Worm (Caenorhabditis elegans): ENCODE measurements around the gene pde-4.
A peak's percentile ranks its signal among the peaks of the same experiment; 100 is the strongest.

The pde-4 gene

DNA sequence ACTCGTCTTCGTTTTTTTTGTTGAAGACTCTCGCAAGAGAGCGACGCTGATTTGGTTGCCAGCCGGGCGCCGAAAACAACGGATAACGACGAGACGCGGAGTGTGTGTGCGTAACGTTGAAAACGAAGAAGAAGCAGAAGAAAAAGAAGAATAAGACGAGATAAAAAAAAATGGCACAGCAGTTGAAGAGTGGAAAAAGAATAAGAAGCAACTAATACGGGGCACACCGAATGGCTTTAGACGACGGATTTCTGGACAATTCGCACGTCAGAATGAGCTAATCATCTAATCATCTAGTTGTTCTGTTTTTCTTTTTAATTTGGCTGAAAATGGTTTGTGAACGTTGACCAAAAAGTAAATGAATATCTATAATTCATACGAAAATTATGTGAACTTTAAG is 14.1 kb downstream of the pde-4 start:
- TF ChIP-seq unc-39 (tag; optimal IDR thresholded peaks at IDR 0.05) (no peak), ham-2 (GFP tag; optimal IDR thresholded peaks at IDR 0.05) (no peak), M03D4.4 (tag; optimal IDR thresholded peaks at IDR 0.05) (no peak), sem-2 (GFP tag; optimal IDR thresholded peaks at IDR 0.05) (no peak), lin-13 (tag; optimal IDR thresholded peaks at IDR 0.05) (no peak), nhr-12 (tag; optimal IDR thresholded peaks at IDR 0.05) (no peak), mep-1 (tag; optimal IDR thresholded peaks at IDR 0.05) (no peak), nhr-76 (tag; optimal IDR thresholded peaks at IDR 0.05) (no peak), bed-3 (GFP tag; optimal IDR thresholded peaks at IDR 0.05) (no peak), tbx-8 (GFP tag; optimal IDR thresholded peaks at IDR 0.05) (no peak), sptf-1 (tag; optimal IDR thresholded peaks at IDR 0.05) (no peak), blmp-1 (tag; optimal IDR thresholded peaks at IDR 0.05) (no peak), ztf-11 (tag; optimal IDR thresholded peaks at IDR 0.05) (no peak)

DNA sequence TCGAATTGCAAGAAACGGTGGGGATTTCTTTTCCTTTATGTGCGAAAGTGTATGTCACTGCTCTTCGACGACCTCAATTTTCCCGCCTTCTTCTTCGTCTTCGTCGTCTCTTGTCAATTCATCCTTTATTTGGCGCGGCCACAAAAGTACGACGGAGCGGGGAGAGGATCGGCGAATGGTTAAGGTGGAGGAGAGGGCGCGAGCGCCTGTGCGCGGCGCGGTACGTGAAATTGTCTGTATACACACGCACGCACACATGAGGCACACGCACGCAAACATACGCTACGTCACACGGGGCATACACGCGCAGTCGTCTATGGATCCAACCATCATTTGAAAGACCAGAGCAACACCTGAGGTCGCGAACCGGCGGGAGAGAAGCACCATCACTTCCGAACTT is 15.8 kb downstream of the pde-4 start:
- TF ChIP-seq nhr-2 (tag; optimal IDR thresholded peaks at IDR 0.05), result no peak
- TF ChIP-seq mls-2 (tag; optimal IDR thresholded peaks at IDR 0.05), result no peak

DNA sequence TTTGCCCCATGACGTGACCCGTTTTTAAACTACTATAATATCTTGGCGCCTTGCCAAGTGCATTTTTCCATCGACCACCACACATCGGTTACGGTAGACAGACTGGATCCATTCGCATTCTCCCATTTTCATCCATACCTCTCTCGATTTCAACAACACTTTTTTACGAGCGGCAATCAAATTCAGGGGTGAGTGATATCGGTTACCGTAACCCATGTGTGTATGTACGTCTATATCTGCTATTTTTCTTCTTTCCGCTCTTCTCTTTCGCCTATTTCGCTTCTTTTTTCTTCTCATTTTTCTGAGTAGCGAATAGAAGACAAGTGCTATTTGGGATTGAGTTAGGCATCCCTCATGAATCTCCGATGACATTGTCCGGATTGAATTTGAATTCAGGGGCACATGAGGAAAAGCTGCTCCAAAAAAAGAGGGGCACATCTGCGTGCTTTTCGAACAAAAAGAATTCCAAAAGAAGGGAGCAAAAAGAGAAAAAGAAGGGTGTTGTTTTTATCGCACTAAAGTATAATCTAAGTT is 19.3 kb downstream of the pde-4 start:
- no peak for TF ChIP-seq nhr-12 (tag; optimal IDR thresholded peaks at IDR 0.05)
- peak; percentile 83 for TF ChIP-seq ces-1 (GFP tag; optimal IDR thresholded peaks at IDR 0.05)

DNA sequence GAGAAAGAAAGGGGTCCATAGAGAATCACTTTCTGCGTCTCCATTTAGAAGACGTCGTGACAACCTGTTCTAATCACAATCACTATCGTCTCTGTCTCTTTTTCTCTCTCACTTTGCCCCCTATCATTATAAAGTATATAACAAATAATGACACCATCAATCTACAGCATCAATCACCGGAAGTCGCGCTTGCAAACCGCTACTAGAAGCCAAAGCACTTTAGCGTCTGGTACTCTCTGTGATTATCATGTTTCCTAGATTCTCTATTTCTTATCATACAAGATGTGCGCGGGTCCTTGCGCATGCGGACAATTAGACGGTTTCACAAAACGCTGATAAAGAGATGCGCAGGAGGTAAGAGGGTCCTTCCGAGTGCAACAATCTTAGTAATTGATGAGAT is 19.9 kb downstream of the pde-4 start:
- peak; percentile 39 for TF ChIP-seq unc-62 (GFP tag; optimal IDR thresholded peaks at IDR 0.05)
- no peak for TF ChIP-seq lin-32 (GFP tag; optimal IDR thresholded peaks at IDR 0.05)
- peak; percentile 40 for TF ChIP-seq blmp-1 (tag; optimal IDR thresholded peaks at IDR 0.05)
- TF ChIP-seq mls-2 (tag; optimal IDR thresholded peaks at IDR 0.05), result no peak
- peak; percentile 40 for TF ChIP-seq elt-1 (tag; optimal IDR thresholded peaks at IDR 0.05; ENCODE audit: borderline replicate concordance, insufficient read depth)
- no peak for TF ChIP-seq nhr-2 (tag; optimal IDR thresholded peaks at IDR 0.05)
- TF ChIP-seq nhr-237 (tag; optimal IDR thresholded peaks at IDR 0.05), result peak; percentile 35
- no peak for TF ChIP-seq lin-13 (tag; optimal IDR thresholded peaks at IDR 0.05)
- peak; percentile 53 for TF ChIP-seq elt-3 (tag; optimal IDR thresholded peaks at IDR 0.05)
- TF ChIP-seq nhr-12 (tag; optimal IDR thresholded peaks at IDR 0.05), result no peak
- TF ChIP-seq drap-1 (GFP tag; optimal IDR thresholded peaks at IDR 0.05), result no peak
- TF ChIP-seq ceh-83 (GFP tag; optimal IDR thresholded peaks at IDR 0.05), result no peak
- TF ChIP-seq hlh-1 (tag; optimal IDR thresholded peaks at IDR 0.05), result no peak
- no peak for TF ChIP-seq ceh-39 (tag; optimal IDR thresholded peaks at IDR 0.05)
- TF ChIP-seq flh-1 (GFP tag; optimal IDR thresholded peaks at IDR 0.05), result no peak
- TF ChIP-seq lsy-2 (tag; optimal IDR thresholded peaks at IDR 0.05), result no peak
- TF ChIP-seq nhr-76 (tag; optimal IDR thresholded peaks at IDR 0.05), result no peak
- TF ChIP-seq ces-1 (GFP tag; optimal IDR thresholded peaks at IDR 0.05), result no peak
- TF ChIP-seq tbx-8 (GFP tag; optimal IDR thresholded peaks at IDR 0.05), result no peak
- no peak for TF ChIP-seq mab-5 (tag; optimal IDR thresholded peaks at IDR 0.05)
- TF ChIP-seq ham-2 (GFP tag; optimal IDR thresholded peaks at IDR 0.05), result peak; percentile 95
- no peak for TF ChIP-seq M03D4.4 (tag; optimal IDR thresholded peaks at IDR 0.05)
- no peak for TF ChIP-seq unc-39 (tag; optimal IDR thresholded peaks at IDR 0.05)
- no peak for TF ChIP-seq cnd-1 (tag; optimal IDR thresholded peaks at IDR 0.05)
- no peak for TF ChIP-seq nhr-28 (tag; optimal IDR thresholded peaks at IDR 0.05)
- no peak for TF ChIP-seq pha-4 (tag; optimal IDR thresholded peaks at IDR 0.05)
- TF ChIP-seq sem-2 (GFP tag; optimal IDR thresholded peaks at IDR 0.05), result no peak
- TF ChIP-seq sptf-1 (tag; optimal IDR thresholded peaks at IDR 0.05), result no peak

- TF ChIP-seq ceh-43 (GFP tag; optimal IDR thresholded peaks at IDR 0.05) (no peak), lin-13 (tag; optimal IDR thresholded peaks at IDR 0.05) (no peak), nhr-12 (tag; optimal IDR thresholded peaks at IDR 0.05) (no peak), unc-39 (tag; optimal IDR thresholded peaks at IDR 0.05) (no peak), ceh-39 (tag; optimal IDR thresholded peaks at IDR 0.05) (no peak), ztf-11 (tag; optimal IDR thresholded peaks at IDR 0.05) (no peak), drap-1 (GFP tag; optimal IDR thresholded peaks at IDR 0.05) (no peak), mls-2 (tag; optimal IDR thresholded peaks at IDR 0.05) (no peak), bed-3 (GFP tag; optimal IDR thresholded peaks at IDR 0.05) (no peak), flh-1 (GFP tag; optimal IDR thresholded peaks at IDR 0.05) (no peak), unc-62 (GFP tag; optimal IDR thresholded peaks at IDR 0.05) (no peak), sem-2 (GFP tag; optimal IDR thresholded peaks at IDR 0.05) (no peak), M03D4.4 (tag; optimal IDR thresholded peaks at IDR 0.05) (no peak), ceh-83 (GFP tag; optimal IDR thresholded peaks at IDR 0.05) (no peak)
These were observed 21.0 kb downstream of the pde-4 start for ce11 chrII:7630052-7630451.

All from whole organism, mixed stage, embryonic.